Worm (Caenorhabditis elegans) whole organism, L4/young adult: ENCODE measurements around the gene clec-126.

Experiments used
- dao-5 ChIP-seq: sonication (generic microtip); optimal IDR thresholded peaks from 2 replicates; lab custom pipeline; 2016; ENCODE audit warnings: missing genotype, missing genetic modification characterization, moderate library complexity, missing compliant biosample characterization
- him-1 ChIP-seq: sonication (generic microtip); optimal IDR thresholded peaks from 2 replicates; lab custom pipeline; 2016; ENCODE audit warnings: missing genotype, missing genetic modification reagents, missing genetic modification characterization, missing compliant biosample characterization

DNA sequence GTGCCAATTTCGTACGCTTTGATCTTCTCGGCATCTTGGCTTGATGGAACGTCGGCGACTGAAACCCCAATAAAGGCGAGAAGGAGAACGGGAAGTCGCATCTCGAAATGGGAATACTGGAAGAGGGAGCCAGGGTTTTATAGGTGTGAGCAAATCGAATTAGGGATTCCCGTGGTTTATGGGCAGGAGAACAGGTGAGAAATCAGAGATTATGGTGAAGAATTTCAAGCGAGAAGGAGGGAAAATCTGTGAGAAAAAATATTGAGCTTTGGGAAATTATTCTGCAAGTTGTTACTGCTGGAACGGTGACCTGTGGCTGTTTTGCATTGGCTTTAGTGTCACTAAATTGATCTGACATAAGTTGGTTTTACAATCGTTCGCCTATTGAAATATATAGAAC is 47.7 kb upstream of the clec-126 start, which contains the start of gene Y49F6B.13:
- TF ChIP-seq dao-5 (tag; lab: Kevin White, UChicago) (no peak), him-1 (no peak)
